Worm (Caenorhabditis elegans): ENCODE data around the gene ufbp-1.

ufbp-1 gene

ce11 chrIII:8473292-8473691, 29.9 kb upstream of the ufbp-1 start:
- no peak for TF ChIP-seq drap-1 (GFP tag; optimal IDR thresholded peaks at IDR 0.05)
- no peak for TF ChIP-seq elt-3 (tag; optimal IDR thresholded peaks at IDR 0.05)
- no peak for TF ChIP-seq lsy-2 (tag; optimal IDR thresholded peaks at IDR 0.05)

ce11 chrIII:8467520-8467919, 24.1 kb upstream of the ufbp-1 start:
- TF ChIP-seq flh-1 (GFP tag; optimal IDR thresholded peaks at IDR 0.05) (no peak), drap-1 (GFP tag; optimal IDR thresholded peaks at IDR 0.05) (no peak), lin-13 (tag; optimal IDR thresholded peaks at IDR 0.05) (no peak), unc-39 (tag; optimal IDR thresholded peaks at IDR 0.05) (no peak), nhr-2 (tag; optimal IDR thresholded peaks at IDR 0.05) (no peak), nhr-28 (tag; optimal IDR thresholded peaks at IDR 0.05) (no peak)

DNA sequence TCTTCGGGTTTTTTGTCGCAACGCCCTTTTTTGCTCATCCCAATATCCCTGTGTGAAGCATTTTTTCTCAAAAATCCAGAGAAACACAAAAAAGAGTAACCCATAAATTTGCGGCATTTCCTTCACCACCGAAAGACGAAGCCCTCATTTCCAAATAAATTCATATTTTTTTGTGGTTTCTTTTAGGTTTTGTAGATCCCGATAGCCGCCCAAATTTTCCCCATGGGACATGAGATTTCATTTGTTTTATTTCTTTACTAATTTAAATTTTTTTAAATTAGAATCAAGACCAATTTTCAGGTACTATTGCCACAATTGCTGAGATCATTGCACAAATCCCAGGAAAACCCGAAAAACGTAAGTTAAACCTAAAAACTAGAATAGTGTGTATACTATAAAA, 23.3 kb upstream of the ufbp-1 start, which contains the start of gene mig-39:
Gene mig-39 (plus strand): TSS at position 301 of the 400 bp plus-strand sequence.
- no peak for TF ChIP-seq nhr-237 (tag; optimal IDR thresholded peaks at IDR 0.05)
- no peak for TF ChIP-seq hlh-1 (tag; optimal IDR thresholded peaks at IDR 0.05)

DNA sequence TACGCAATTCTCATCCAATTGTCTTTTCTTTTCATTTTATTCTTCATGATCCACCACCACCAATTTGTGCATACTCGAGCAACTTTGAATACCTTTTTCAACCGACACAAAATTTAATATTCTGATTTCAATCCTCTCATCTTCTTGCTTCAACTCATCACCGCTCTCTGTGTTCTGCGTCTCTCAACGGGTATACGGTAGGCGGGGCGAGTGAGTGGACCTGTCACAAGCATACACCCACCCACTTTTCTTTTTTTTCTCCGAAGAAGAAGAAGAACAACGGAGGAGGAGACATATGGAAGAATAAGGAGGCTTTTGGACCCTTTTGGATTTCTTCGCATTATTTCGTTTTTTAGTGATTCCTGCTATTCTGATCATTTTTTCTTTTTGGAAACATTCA, 18.0 kb upstream of the ufbp-1 start:
- no peak for TF ChIP-seq mep-1 (tag; optimal IDR thresholded peaks at IDR 0.05)
- TF ChIP-seq unc-62 (GFP tag; optimal IDR thresholded peaks at IDR 0.05) = peak; percentile 42
- peak; percentile 92 for TF ChIP-seq lsy-2 (tag; optimal IDR thresholded peaks at IDR 0.05)

- no peak for TF ChIP-seq ceh-43 (GFP tag; optimal IDR thresholded peaks at IDR 0.05)
- TF ChIP-seq unc-120 (tag; optimal IDR thresholded peaks at IDR 0.05; ENCODE audit: poor library complexity, severe bottlenecking) = no peak
- no peak for TF ChIP-seq hlh-1 (tag; optimal IDR thresholded peaks at IDR 0.05)
- no peak for TF ChIP-seq sptf-1 (tag; optimal IDR thresholded peaks at IDR 0.05)
- no peak for TF ChIP-seq pha-4 (tag; optimal IDR thresholded peaks at IDR 0.05)
- no peak for TF ChIP-seq M03D4.4 (tag; optimal IDR thresholded peaks at IDR 0.05)
- TF ChIP-seq nhr-12 (tag; optimal IDR thresholded peaks at IDR 0.05) = no peak
- TF ChIP-seq nhr-28 (tag; optimal IDR thresholded peaks at IDR 0.05) = no peak
- no peak for TF ChIP-seq nhr-2 (tag; optimal IDR thresholded peaks at IDR 0.05)
- no peak for TF ChIP-seq lin-32 (GFP tag; optimal IDR thresholded peaks at IDR 0.05)
- no peak for TF ChIP-seq drap-1 (GFP tag; optimal IDR thresholded peaks at IDR 0.05)
- TF ChIP-seq sem-2 (GFP tag; optimal IDR thresholded peaks at IDR 0.05) = no peak
- TF ChIP-seq zip-8 (tag; optimal IDR thresholded peaks at IDR 0.05) = no peak
- no peak for TF ChIP-seq nhr-237 (tag; optimal IDR thresholded peaks at IDR 0.05)
- TF ChIP-seq ham-2 (GFP tag; optimal IDR thresholded peaks at IDR 0.05) = no peak
- no peak for TF ChIP-seq cnd-1 (tag; optimal IDR thresholded peaks at IDR 0.05)
Measured at ce11 chrIII:8457605-8458004, 14.2 kb upstream of the ufbp-1 start.

- TF ChIP-seq nhr-28 (tag; optimal IDR thresholded peaks at IDR 0.05) (no peak), mep-1 (tag; optimal IDR thresholded peaks at IDR 0.05) (no peak), unc-120 (tag; optimal IDR thresholded peaks at IDR 0.05; ENCODE audit: poor library complexity, severe bottlenecking) (no peak), ham-2 (GFP tag; optimal IDR thresholded peaks at IDR 0.05) (no peak), bed-3 (GFP tag; optimal IDR thresholded peaks at IDR 0.05) (no peak), cnd-1 (tag; optimal IDR thresholded peaks at IDR 0.05) (no peak), flh-1 (GFP tag; optimal IDR thresholded peaks at IDR 0.05) (no peak), elt-1 (tag; optimal IDR thresholded peaks at IDR 0.05; ENCODE audit: borderline replicate concordance, insufficient read depth) (no peak)
Measured at ce11 chrIII:8451181-8451580, 7.8 kb upstream of the ufbp-1 start.

ce11 chrIII:8450494-8450893, 7.1 kb upstream of the ufbp-1 start:
- no peak for TF ChIP-seq ham-2 (GFP tag; optimal IDR thresholded peaks at IDR 0.05)
- no peak for TF ChIP-seq mep-1 (tag; optimal IDR thresholded peaks at IDR 0.05)
- TF ChIP-seq M03D4.4 (tag; optimal IDR thresholded peaks at IDR 0.05) = no peak
- TF ChIP-seq lin-32 (GFP tag; optimal IDR thresholded peaks at IDR 0.05) = no peak
- TF ChIP-seq unc-120 (tag; optimal IDR thresholded peaks at IDR 0.05; ENCODE audit: poor library complexity, severe bottlenecking) = no peak
- no peak for TF ChIP-seq ceh-43 (GFP tag; optimal IDR thresholded peaks at IDR 0.05)
- no peak for TF ChIP-seq lin-13 (tag; optimal IDR thresholded peaks at IDR 0.05)
- TF ChIP-seq sptf-1 (tag; optimal IDR thresholded peaks at IDR 0.05) = no peak
- no peak for TF ChIP-seq bed-3 (GFP tag; optimal IDR thresholded peaks at IDR 0.05)
- TF ChIP-seq sem-2 (GFP tag; optimal IDR thresholded peaks at IDR 0.05) = no peak
- TF ChIP-seq ces-1 (GFP tag; optimal IDR thresholded peaks at IDR 0.05) = no peak
- no peak for TF ChIP-seq drap-1 (GFP tag; optimal IDR thresholded peaks at IDR 0.05)
- no peak for TF ChIP-seq elt-1 (tag; optimal IDR thresholded peaks at IDR 0.05; ENCODE audit: borderline replicate concordance, insufficient read depth)
- TF ChIP-seq nhr-237 (tag; optimal IDR thresholded peaks at IDR 0.05) = no peak
- TF ChIP-seq mab-5 (tag; optimal IDR thresholded peaks at IDR 0.05) = no peak
- TF ChIP-seq ceh-39 (tag; optimal IDR thresholded peaks at IDR 0.05) = no peak
- no peak for TF ChIP-seq unc-62 (GFP tag; optimal IDR thresholded peaks at IDR 0.05)
